Fruit fly (Drosophila melanogaster): Measurements from ENCODE around the gene CG9701.

Gene CG9701

dm6 chr3L:16782789-16783188 lies 49.4 kb downstream of the CG9701 start, which contains the start of gene CG9706:
TSS of gene CG9706 (plus strand) at chr3L:16783010.
- no peak for TF ChIP-seq h (optimal IDR thresholded peaks at IDR 0.05)
- no peak for TF ChIP-seq ttk (optimal IDR thresholded peaks at IDR 0.05)
- no peak for TF ChIP-seq Sin3A (optimal IDR thresholded peaks at IDR 0.05)
- TF ChIP-seq psq (optimal IDR thresholded peaks at IDR 0.05) = no peak

DNA sequence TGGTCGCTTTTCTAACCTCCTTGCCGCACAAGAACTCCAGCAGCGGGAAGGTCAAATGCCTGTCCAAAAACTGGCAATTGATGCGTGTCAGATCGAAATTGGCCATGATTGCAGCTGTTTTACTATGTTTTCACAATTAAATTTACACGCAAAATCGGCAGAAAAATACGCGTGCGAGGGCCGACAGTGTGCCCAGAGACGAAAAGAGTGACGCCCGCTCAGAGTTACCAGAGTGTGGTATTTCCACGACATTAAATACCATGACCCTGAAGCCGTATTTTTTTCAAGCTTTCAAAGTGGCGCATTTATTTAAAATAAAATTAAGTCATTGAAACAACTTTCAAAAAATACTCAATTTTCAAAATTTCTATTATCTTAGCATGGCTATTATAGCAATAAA lies 53.4 kb downstream of the CG9701 start, which contains the start of gene eIF3e:
Gene eIF3e, minus strand, starts transcription at position 214 of the 400 bp plus-strand sequence.
- no peak for TF ChIP-seq insv (optimal IDR thresholded peaks at IDR 0.05)
- TF ChIP-seq Myc (optimal IDR thresholded peaks at IDR 0.05) = no peak
- TF ChIP-seq psq (optimal IDR thresholded peaks at IDR 0.05) = no peak
- TF ChIP-seq h (optimal IDR thresholded peaks at IDR 0.05) = no peak
- TF ChIP-seq Sin3A (optimal IDR thresholded peaks at IDR 0.05) = no peak
- TF ChIP-seq ttk (optimal IDR thresholded peaks at IDR 0.05) = no peak

Data from Kc167 (cell line).